Worm (Caenorhabditis elegans) whole organism, early embryonic: ENCODE data around the gene cdc-14.
"Not testable (repeated sequence)": the region's sequence is repeated elsewhere in the genome, so short reads cannot be mapped to it uniquely, and the experiment has no call there.

Experiments used
- ama-1 ChIP-seq: fragments of 150-350 bp; optimal IDR thresholded peaks from 2 replicates; lab custom pipeline; 2014
- ceh-13 ChIP-seq: fragments of 200-800 bp; sonication (Bioruptor generic); optimal IDR thresholded peaks from 2 replicates; lab custom pipeline; 2018; ENCODE audit warnings: mild to moderate bottlenecking, missing genetic modification characterization, missing compliant biosample characterization
- hmg-4 ChIP-seq: fragments of 200-800 bp; sonication (Bioruptor generic); optimal IDR thresholded peaks from 2 replicates; lab custom pipeline; 2018; ENCODE audit warnings: mild to moderate bottlenecking, missing genetic modification characterization, missing compliant biosample characterization
- pes-1 ChIP-seq: fragments of 200-800 bp; sonication (Bioruptor generic); IDR thresholded peaks from 2 replicates; pipeline ENCODE4 v1.3.6; 2022; ENCODE audit warnings: missing genetic modification reagents, missing genetic modification characterization, missing compliant biosample characterization
- sea-1 ChIP-seq: fragments of 200-800 bp; sonication (Bioruptor generic); conservative IDR thresholded peaks from 2 replicates; pipeline ENCODE4 v1.3.6; 2022; ENCODE audit warnings: missing genetic modification characterization, missing compliant biosample characterization

ce11 chrII:5622383-5622939 lies 29.2 kb upstream of the cdc-14 start, which contains the start of the genes eif-3.L and npl-4.2:
- not testable (repeated sequence) for TF ChIP-seq hmg-4 (GFP tag; lab: Kevin White, UChicago); sea-1 (GFP tag; lab: Robert Waterston, UW); ceh-13 (GFP tag; lab: Kevin White, UChicago); pes-1 (GFP tag; lab: Robert Waterston, UW); ama-1
